Fruit fly (Drosophila melanogaster) whole organism, prepupa: ENCODE data around the gene CG7368.

ENCODE experiments used
- Blimp-1 ChIP-seq: fragments of 200-800 bp; sonication (Bioruptor generic); optimal IDR thresholded peaks from 3 replicates; lab custom pipeline; 2017; ENCODE audit warnings: missing biosample characterization, missing genetic modification characterization, mild to moderate bottlenecking, moderate library complexity, missing genetic modification reagents
- CG10669 ChIP-seq: fragments of 200-800 bp; sonication (Bioruptor generic); optimal IDR thresholded peaks from 3 replicates; lab custom pipeline; 2018; ENCODE audit warnings: missing biosample characterization, mild to moderate bottlenecking, missing genetic modification characterization, moderate library complexity
- CG11294 ChIP-seq: fragments of 200-800 bp; sonication (Bioruptor generic); IDR thresholded peaks from 2 replicates; pipeline ENCODE4 v1.3.6; 2022; ENCODE audit warnings: missing biosample characterization, missing genetic modification characterization
- CG11902 ChIP-seq: fragments of 200-800 bp; sonication (Bioruptor generic); optimal IDR thresholded peaks from 3 replicates; lab custom pipeline; 2016; ENCODE audit warnings: missing biosample characterization, missing genetic modification characterization
- CG15336 ChIP-seq: fragments of 200-800 bp; sonication (Bioruptor generic); IDR thresholded peaks from 2 replicates; pipeline ENCODE4 v1.3.6; 2022; ENCODE audit warnings: missing biosample characterization, missing genetic modification characterization
- CG1621 ChIP-seq: fragments of 200-800 bp; sonication (Bioruptor generic); optimal IDR thresholded peaks from 3 replicates; lab custom pipeline; 2018; ENCODE audit warnings: missing biosample characterization, mild to moderate bottlenecking, missing genetic modification characterization
- CG3032 ChIP-seq: fragments of 200-800 bp; optimal IDR thresholded peaks from 2 replicates; lab custom pipeline; 2019; ENCODE audit warnings: missing biosample characterization, mild to moderate bottlenecking, missing genetic modification characterization, moderate library complexity
- CG31627 ChIP-seq: fragments of 200-800 bp; sonication (Bioruptor generic); optimal IDR thresholded peaks from 3 replicates; lab custom pipeline; 2016; ENCODE audit warnings: missing biosample characterization, missing genetic modification characterization
- CG32006 ChIP-seq: fragments of 200-800 bp; sonication (Bioruptor generic); optimal IDR thresholded peaks from 3 replicates; lab custom pipeline; 2017; ENCODE audit warnings: missing biosample characterization, mild to moderate bottlenecking, missing genetic modification characterization
- CG4318 ChIP-seq: fragments of 200-800 bp; sonication (Bioruptor generic); optimal IDR thresholded peaks from 3 replicates; lab custom pipeline; 2017; ENCODE audit warnings: missing biosample characterization, mild to moderate bottlenecking, missing genetic modification characterization
- CG6163 ChIP-seq: fragments of 200-800 bp; sonication (Bioruptor generic); IDR thresholded peaks from 3 replicates; pipeline ENCODE4 v1.3.6; 2022; ENCODE audit warnings: missing biosample characterization, missing genetic modification characterization
- CG6276 ChIP-seq: fragments of 200-800 bp; sonication (Bioruptor generic); optimal IDR thresholded peaks from 2 replicates; lab custom pipeline; 2017; ENCODE audit warnings: missing biosample characterization, mild to moderate bottlenecking, missing genetic modification characterization
- CG6854 ChIP-seq: fragments of 200-800 bp; sonication (Bioruptor generic); optimal IDR thresholded peaks from 2 replicates; lab custom pipeline; 2017; ENCODE audit warnings: missing biosample characterization, mild to moderate bottlenecking, missing genetic modification characterization
- CG7368 ChIP-seq: fragments of 200-800 bp; sonication (Bioruptor generic); optimal IDR thresholded peaks from 3 replicates; lab custom pipeline; 2016; ENCODE audit warnings: missing biosample characterization, missing genetic modification characterization
- CG8119 ChIP-seq: fragments of 200-800 bp; sonication (Bioruptor generic); IDR thresholded peaks from 3 replicates; pipeline ENCODE4 v1.3.6; 2022; ENCODE audit warnings: missing biosample characterization, missing genetic modification characterization
- CG8319 ChIP-seq: fragments of 200-800 bp; sonication (Bioruptor generic); optimal IDR thresholded peaks from 3 replicates; lab custom pipeline; 2016; ENCODE audit warnings: missing biosample characterization, missing genetic modification characterization
- CG9139 ChIP-seq: fragments of 200-800 bp; sonication (Bioruptor generic); optimal IDR thresholded peaks from 3 replicates; lab custom pipeline; 2017; ENCODE audit warnings: missing biosample characterization, mild to moderate bottlenecking, missing genetic modification characterization
- Eip78C ChIP-seq: fragments of 200-800 bp; sonication (Bioruptor generic); peaks from one replicate; lab custom pipeline; 2016; ENCODE audit warnings: missing biosample characterization, missing genetic modification characterization
- Eip93F ChIP-seq: fragments of 200-800 bp; sonication (Bioruptor generic); optimal IDR thresholded peaks from 2 replicates; lab custom pipeline; 2016; ENCODE audit warnings: missing biosample characterization, mild to moderate bottlenecking, missing genetic modification characterization
- Ets21C ChIP-seq: fragments of 200-800 bp; sonication (Bioruptor generic); optimal IDR thresholded peaks from 3 replicates; lab custom pipeline; 2016; ENCODE audit warnings: missing biosample characterization, missing genetic modification characterization
- Gug ChIP-seq: fragments of 200-800 bp; sonication (Bioruptor generic); IDR thresholded peaks from 2 replicates; pipeline ENCODE4 v1.3.6; 2022; ENCODE audit warnings: missing biosample characterization, missing genetic modification characterization
- Hr38 ChIP-seq: sonication (Bioruptor generic); optimal IDR thresholded peaks from 2 replicates; lab custom pipeline; 2016; ENCODE audit warnings: missing biosample characterization, missing genetic modification characterization
- Hr39 ChIP-seq: fragments of 200-800 bp; sonication (Bioruptor generic); optimal IDR thresholded peaks from 2 replicates; lab custom pipeline; 2016; ENCODE audit warnings: missing biosample characterization, missing genetic modification characterization
- Hr4 ChIP-seq: fragments of 200-800 bp; sonication (Bioruptor generic); optimal IDR thresholded peaks from 3 replicates; lab custom pipeline; 2016; ENCODE audit warnings: missing biosample characterization, missing genetic modification characterization
- Sox14 ChIP-seq: fragments of 200-800 bp; sonication (Bioruptor generic); optimal IDR thresholded peaks from 3 replicates; lab custom pipeline; 2016; ENCODE audit warnings: missing biosample characterization, missing genetic modification characterization
- achi ChIP-seq: fragments of 200-800 bp; sonication (Bioruptor generic); optimal IDR thresholded peaks from 3 replicates; lab custom pipeline; 2016; ENCODE audit warnings: missing biosample characterization, missing genetic modification characterization
- cyc ChIP-seq: fragments of 200-800 bp; sonication (Bioruptor generic); optimal IDR thresholded peaks from 3 replicates; lab custom pipeline; 2016; ENCODE audit warnings: missing biosample characterization, missing genetic modification characterization
- dsx ChIP-seq: fragments of 200-800 bp; optimal IDR thresholded peaks from 3 replicates; lab custom pipeline; 2019; ENCODE audit warnings: missing biosample characterization, mild to moderate bottlenecking, missing genetic modification characterization, moderate library complexity; ENCODE audit not compliant: poor library complexity, severe bottlenecking
- eg ChIP-seq: fragments of 200-800 bp; sonication (Bioruptor generic); IDR thresholded peaks from 3 replicates; pipeline ENCODE4 v1.3.6; 2022; ENCODE audit warnings: missing biosample characterization, missing genetic modification characterization
- fd59A ChIP-seq: fragments of 200-800 bp; sonication (Bioruptor generic); optimal IDR thresholded peaks from 2 replicates; lab custom pipeline; 2017; ENCODE audit warnings: missing biosample characterization, mild to moderate bottlenecking, missing genetic modification characterization, missing genetic modification reagents
- fd85E ChIP-seq: fragments of 200-800 bp; sonication (Bioruptor generic); optimal IDR thresholded peaks from 3 replicates; lab custom pipeline; 2016; ENCODE audit warnings: missing biosample characterization, missing genetic modification characterization
- fkh ChIP-seq: fragments of 200-800 bp; sonication (Bioruptor generic); optimal IDR thresholded peaks from 3 replicates; lab custom pipeline; 2017; ENCODE audit warnings: missing biosample characterization, mild to moderate bottlenecking, missing genetic modification characterization, moderate library complexity
- net ChIP-seq: fragments of 200-800 bp; sonication (Bioruptor generic); optimal IDR thresholded peaks from 3 replicates; lab custom pipeline; 2016; ENCODE audit warnings: missing biosample characterization, missing genetic modification characterization
- pdm3 ChIP-seq: fragments of 200-800 bp; sonication (Bioruptor generic); optimal IDR thresholded peaks from 3 replicates; lab custom pipeline; 2016; ENCODE audit warnings: missing biosample characterization, missing genetic modification characterization
- spab ChIP-seq: fragments of 200-800 bp; sonication (Bioruptor generic); optimal IDR thresholded peaks from 2 replicates; lab custom pipeline; 2017; ENCODE audit warnings: missing biosample characterization, mild to moderate bottlenecking, missing genetic modification characterization, missing genetic modification reagents
- ss ChIP-seq, 2 experiments: fragments of 200-800 bp; sonication (Bioruptor generic); optimal IDR thresholded peaks; 2 replicates in 1 of 2; 3 replicates in 1 of 2; lab custom pipeline; 2017 to 2018; ENCODE audit warnings: mild to moderate bottlenecking in 2 of 2, missing biosample characterization in 2 of 2, missing genetic modification characterization in 2 of 2, moderate library complexity in 1 of 2
- svp ChIP-seq: fragments of 200-800 bp; sonication (Bioruptor generic); peaks from one replicate; lab custom pipeline; 2016; ENCODE audit warnings: missing biosample characterization, missing genetic modification characterization
- topi ChIP-seq: fragments of 200-800 bp; sonication (Bioruptor generic); optimal IDR thresholded peaks from 3 replicates; lab custom pipeline; 2016; ENCODE audit warnings: missing biosample characterization, missing genetic modification characterization
- vri ChIP-seq: fragments of 200-800 bp; sonication (Bioruptor generic); optimal IDR thresholded peaks from 3 replicates; lab custom pipeline; 2016; ENCODE audit warnings: missing biosample characterization, mild to moderate bottlenecking, missing genetic modification characterization

Gene CG7368

DNA sequence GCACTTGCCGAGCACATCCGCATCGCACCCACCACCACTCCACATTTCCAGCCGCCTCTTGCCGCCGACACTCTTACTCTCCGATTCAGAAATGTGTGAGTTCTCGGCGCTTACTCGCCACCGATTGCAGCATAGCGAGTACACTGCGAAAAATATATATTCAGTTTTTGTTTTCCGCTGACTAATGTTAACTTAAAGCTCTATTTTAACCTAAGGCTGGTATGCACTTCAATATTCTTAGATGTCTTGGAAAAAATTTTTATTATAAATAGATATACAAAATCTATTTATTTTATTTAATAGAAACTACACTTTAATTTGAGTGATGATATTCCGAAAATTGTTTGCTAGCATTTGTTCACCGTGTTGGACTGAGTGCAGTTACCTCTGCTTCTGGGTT lies 2.3 kb downstream of the CG7368 start (continued):
- TF ChIP-seq eg (GFP tag; lab: Robert Waterston, UW) = 0 out of 3 replicates have a peak, but pooled peaks have one; percentile 19
- TF ChIP-seq svp (GFP tag; lab: Kevin White, UChicago) = no peak
- TF ChIP-seq CG4318 (GFP tag; lab: Kevin White, UChicago) = peak; percentile 1
- no peak for TF ChIP-seq CG10669 (GFP tag; lab: Kevin White, UChicago)
- TF ChIP-seq topi = no peak
- no peak for TF ChIP-seq CG11902 (GFP tag; lab: Kevin White, UChicago)
- TF ChIP-seq CG11294 = 0 out of 2 replicates have a peak, but pooled peaks have one; percentile 7

DNA sequence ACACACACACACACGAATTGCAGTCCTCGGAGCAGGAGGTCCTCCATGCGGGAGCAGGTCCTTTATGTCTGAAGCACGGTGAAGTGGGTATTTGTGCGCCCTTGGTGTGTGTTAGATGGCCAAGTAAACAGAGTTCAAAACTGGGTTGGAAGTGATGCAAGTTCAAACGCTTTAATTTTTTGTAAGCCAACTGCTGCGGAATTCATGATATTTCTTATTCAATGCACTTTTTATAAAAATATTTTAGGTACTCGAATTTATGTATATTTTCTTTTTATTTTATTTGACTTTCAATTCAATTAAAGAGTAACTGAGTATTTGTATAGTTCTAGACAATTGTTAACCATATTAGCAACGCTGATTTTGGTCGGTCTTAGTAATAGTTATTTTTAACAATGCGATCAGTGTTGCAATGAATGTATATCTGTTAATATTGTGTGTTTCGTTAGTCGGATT lies 3.0 kb downstream of the CG7368 start, which contains the start of the genes CG14137 and CG46394:
CG14137 (minus strand) TSS at position 101 of the 456 bp plus-strand sequence.
CG46394 (plus strand) TSS at position 406 of the 456 bp plus-strand sequence.
- TF ChIP-seq CG8119 (GFP tag; lab: Robert Waterston, UW) (no peak), CG10669 (GFP tag; lab: Kevin White, UChicago) (no peak), Hr39 (no peak), Eip93F (GFP tag; lab: Kevin White, UChicago) (no peak), Gug (no peak)
- TF ChIP-seq, all 60 proteins: peak for 0

DNA sequence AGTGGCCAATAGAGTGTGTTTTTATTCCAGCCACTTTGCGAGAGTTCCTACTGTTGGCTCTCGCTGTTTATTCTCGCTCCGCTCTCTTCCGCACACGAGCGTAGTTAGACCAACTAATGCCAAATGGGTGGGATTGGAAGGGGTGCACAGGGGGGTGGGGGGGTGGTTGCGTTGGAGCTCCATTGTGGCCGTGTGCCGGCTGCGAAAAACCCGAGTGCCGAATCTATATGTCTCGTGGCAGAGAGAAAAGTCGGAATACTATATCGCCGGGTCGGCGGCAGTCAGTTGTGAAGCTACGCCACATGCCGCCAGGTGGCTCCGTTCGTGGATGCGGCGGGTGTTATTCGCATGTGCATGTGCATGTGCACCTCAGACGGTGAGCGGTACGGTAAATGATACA lies 4.1 kb downstream of the CG7368 start:
- TF ChIP-seq cyc = no peak
- TF ChIP-seq eg (GFP tag; lab: Robert Waterston, UW) = 0 out of 3 replicates have a peak, but pooled peaks have one; percentile 28
- TF ChIP-seq net (GFP tag; lab: Kevin White, UChicago) = no peak
- TF ChIP-seq dsx (GFP tag; lab: Kevin White, UChicago) = no peak
- TF ChIP-seq Eip78C = no peak
- no peak for TF ChIP-seq CG1621 (tag; lab: Kevin White, UChicago)
- no peak for TF ChIP-seq topi
- no peak for TF ChIP-seq achi (GFP tag; lab: Kevin White, UChicago)
- TF ChIP-seq CG7368 (GFP tag; lab: Kevin White, UChicago) = peak; percentile 50
- TF ChIP-seq CG3032 (tag; lab: Kevin White, UChicago) = no peak
- no peak for TF ChIP-seq CG6854 (GFP tag; lab: Kevin White, UChicago)
- 0 out of 3 replicates have a peak, but pooled peaks have one; percentile 27 for TF ChIP-seq CG6163 (GFP tag; lab: Robert Waterston, UW)
- TF ChIP-seq spab (GFP tag; lab: Kevin White, UChicago) = no peak

DNA sequence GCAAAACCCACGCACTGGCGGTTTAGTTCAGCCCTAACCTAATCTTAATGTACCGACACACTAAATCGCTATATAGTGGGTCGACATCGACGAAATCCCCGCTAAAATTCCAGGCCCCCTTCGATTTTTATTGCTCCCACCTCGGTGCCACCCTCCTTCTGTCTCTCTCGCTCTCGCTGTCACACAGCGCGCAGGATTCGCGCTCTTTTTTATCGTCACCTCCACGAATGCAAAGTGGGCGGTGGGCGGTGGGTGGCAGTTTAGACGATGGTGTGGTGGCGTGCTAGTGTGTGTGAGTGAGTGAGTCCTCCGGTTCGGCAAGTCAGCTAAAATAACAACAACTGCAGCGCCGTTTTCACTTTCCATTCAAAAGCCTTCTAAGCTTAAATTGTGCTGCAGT lies 5.0 kb downstream of the CG7368 start:
- peak; percentile 72 for TF ChIP-seq CG7368 (GFP tag; lab: Kevin White, UChicago)
- no peak for TF ChIP-seq CG15336 (GFP tag; lab: Robert Waterston, UW)
- no peak for TF ChIP-seq Hr38 (GFP tag; lab: Kevin White, UChicago)
- TF ChIP-seq CG32006 (GFP tag; lab: Kevin White, UChicago) = no peak

DNA sequence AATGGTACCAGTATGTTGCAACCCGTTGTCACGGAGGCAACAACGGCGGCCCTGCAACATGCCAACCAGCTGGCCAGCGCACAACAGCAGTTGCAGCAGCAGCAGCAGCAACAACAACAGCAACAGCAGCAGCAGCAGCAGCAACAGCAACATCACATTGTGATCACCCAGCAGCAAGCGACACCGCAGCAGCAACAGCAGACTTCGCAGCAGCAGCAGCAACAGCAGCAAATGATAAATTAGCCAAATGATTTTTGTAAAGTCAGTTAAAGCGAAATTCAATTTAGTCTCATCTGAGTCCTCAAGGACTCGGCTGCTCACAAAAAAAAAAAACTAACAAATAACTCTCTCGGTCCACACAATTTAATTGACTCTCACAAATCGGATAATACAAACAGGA lies 7.2 kb downstream of the CG7368 start:
- TF ChIP-seq achi (GFP tag; lab: Kevin White, UChicago) (no peak), CG32006 (GFP tag; lab: Kevin White, UChicago) (no peak), Hr4 (no peak), cyc (no peak), vri (GFP tag; lab: Kevin White, UChicago) (no peak)

DNA sequence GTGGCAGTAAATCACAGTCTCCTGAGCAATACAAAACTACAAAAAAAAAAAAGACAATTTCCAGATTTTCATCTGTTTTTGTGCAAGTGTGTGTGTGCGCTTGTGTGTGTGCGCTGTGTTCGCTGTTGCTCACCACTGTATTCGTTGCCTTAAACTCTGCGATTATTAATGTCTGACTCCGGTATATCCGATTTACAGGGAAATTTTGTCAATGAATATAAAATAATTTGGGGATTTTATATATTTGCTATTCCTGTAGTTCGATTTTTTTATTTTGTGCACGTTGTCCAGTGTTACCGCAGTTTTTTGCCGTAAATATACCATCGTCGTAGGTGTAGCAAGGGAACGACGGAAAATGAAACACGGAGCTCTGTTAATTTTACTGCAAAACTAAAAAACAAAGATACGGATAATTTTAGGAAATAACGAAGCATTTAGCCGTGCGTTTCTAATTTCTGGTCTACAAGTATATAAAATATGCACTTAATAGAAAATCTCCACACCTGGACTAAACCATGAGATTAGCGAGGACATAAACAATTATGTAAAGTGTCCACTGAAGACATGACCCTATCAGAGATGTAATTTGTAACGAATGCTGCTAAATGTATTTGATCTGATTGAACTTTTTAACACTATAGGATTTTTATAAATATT lies 12.3 kb downstream of the CG7368 start, which contains the start of gene Duba:
Duba (minus strand) TSS at position 313 of the 657 bp plus-strand sequence.
- TF ChIP-seq cyc = no peak
- TF ChIP-seq fd59A (GFP tag; lab: Kevin White, UChicago) = no peak
- TF ChIP-seq net (GFP tag; lab: Kevin White, UChicago) = no peak
- no peak for TF ChIP-seq pdm3 (GFP tag; lab: Kevin White, UChicago)
- no peak for TF ChIP-seq fkh (GFP tag; lab: Kevin White, UChicago)
- TF ChIP-seq Ets21C (GFP tag; lab: Kevin White, UChicago) = no peak
- no peak for TF ChIP-seq vri (GFP tag; lab: Kevin White, UChicago)
- no peak; the same call in 2 of the 3 replicates for TF ChIP-seq CG6163 (GFP tag; lab: Robert Waterston, UW)
- no peak for TF ChIP-seq spab (GFP tag; lab: Kevin White, UChicago)
- no peak for TF ChIP-seq eg (GFP tag; lab: Robert Waterston, UW)
- TF ChIP-seq fd85E (GFP tag; lab: Kevin White, UChicago) = no peak
- peak; percentile 71 for TF ChIP-seq Eip78C
- peak in 1 of 2 experiments; percentile 38 for TF ChIP-seq ss (GFP tag; optimal IDR thresholded peaks at IDR 0.05; lab: Kevin White, UChicago)
- no peak for TF ChIP-seq CG8319 (GFP tag; lab: Kevin White, UChicago)
- no peak for TF ChIP-seq Blimp-1 (GFP tag; lab: Kevin White, UChicago)
- TF ChIP-seq CG31627 (GFP tag; lab: Kevin White, UChicago) = no peak
- no peak for TF ChIP-seq CG6276 (GFP tag; lab: Kevin White, UChicago)
- TF ChIP-seq CG9139 (GFP tag; lab: Kevin White, UChicago) = no peak
- no peak for TF ChIP-seq Hr39
- TF ChIP-seq Eip93F (GFP tag; lab: Kevin White, UChicago) = no peak
- peak; percentile 9 for TF ChIP-seq Sox14
- no peak for TF ChIP-seq CG32006 (GFP tag; lab: Kevin White, UChicago)
